Fruit fly (Drosophila melanogaster): Measurements from ENCODE around the gene CG10803.

dm6 chrX:3436183-3436582 is 49.3 kb upstream of the CG10803 start:
- TF ChIP-seq Abd-B (GFP tag; optimal IDR thresholded peaks at IDR 0.05) (no peak), h (GFP tag; optimal IDR thresholded peaks at IDR 0.05) (no peak), rgr (GFP tag; optimal IDR thresholded peaks at IDR 0.05) (no peak), psq (GFP tag; optimal IDR thresholded peaks at IDR 0.05) (no peak), pan (optimal IDR thresholded peaks at IDR 0.05) (no peak), br (GFP tag; optimal IDR thresholded peaks at IDR 0.05) (no peak), usp (GFP tag; optimal IDR thresholded peaks at IDR 0.05) (no peak), lola (GFP tag; optimal IDR thresholded peaks at IDR 0.05) (no peak), dsf (GFP tag; optimal IDR thresholded peaks at IDR 0.05; ENCODE audit: borderline replicate concordance) (no peak), Mio (GFP tag; optimal IDR thresholded peaks at IDR 0.05) (no peak), HLH106 (tag; optimal IDR thresholded peaks at IDR 0.05) (no peak), GATAd (GFP tag; optimal IDR thresholded peaks at IDR 0.05) (no peak)

All from whole organism, wandering third instar larva.